Fruit fly (Drosophila melanogaster) whole organism, wandering third instar larva: ENCODE results near the gene amrt.

Experiments
- CG9705 ChIP-seq: fragments of 200-800 bp; sonication (Bioruptor generic); optimal IDR thresholded peaks from 2 replicates; lab custom pipeline; 2018; ENCODE audit warnings: missing biosample characterization, mild to moderate bottlenecking, missing genetic modification characterization
- Hr78 ChIP-seq: fragments of >200 bp; optimal IDR thresholded peaks from 2 replicates; lab custom pipeline; 2017; ENCODE audit warnings: missing biosample characterization, missing genetic modification characterization
- Myc ChIP-seq: fragments of >200 bp; optimal IDR thresholded peaks from 2 replicates; lab custom pipeline; 2017
- OdsH ChIP-seq: fragments of 200-800 bp; sonication (Bioruptor generic); optimal IDR thresholded peaks from 2 replicates; lab custom pipeline; 2016; ENCODE audit warnings: missing biosample characterization, mild to moderate bottlenecking, missing genetic modification characterization
- Vsx2 ChIP-seq: fragments of 200-300, 225-300 bp; sonication (Bioruptor generic); optimal IDR thresholded peaks from 2 replicates; lab custom pipeline; 2018; ENCODE audit warnings: missing biosample characterization, missing genetic modification characterization; ENCODE audit not compliant: partially characterized antibody
- fru ChIP-seq: fragments of 200-800 bp; sonication (Bioruptor generic); optimal IDR thresholded peaks from 3 replicates; lab custom pipeline; 2016; ENCODE audit warnings: missing biosample characterization, mild to moderate bottlenecking, missing genetic modification characterization
- pan ChIP-seq: fragments of >200 bp; optimal IDR thresholded peaks from 2 replicates; lab custom pipeline; 2017
- usp ChIP-seq: fragments of >200 bp; optimal IDR thresholded peaks from 2 replicates; lab custom pipeline; 2017; ENCODE audit warnings: missing biosample characterization, missing genetic modification characterization

- TF ChIP-seq pan (lab: Kevin White, UChicago) (no peak), CG9705 (GFP tag; lab: Kevin White, UChicago) (no peak), fru (GFP tag; lab: Kevin White, UChicago) (no peak), usp (GFP tag; lab: Kevin White, UChicago) (no peak), Vsx2 (GFP tag; lab: Kevin White, UChicago) (no peak), Myc (lab: Kevin White, UChicago) (no peak), Hr78 (no peak), OdsH (GFP tag; lab: Kevin White, UChicago) (no peak)
Observed at dm6 chrX:13786037-13786667, 3.9 kb downstream of the amrt start.
